Worm (Caenorhabditis elegans) whole organism, midembryonic: Measurements from ENCODE around the gene ZC404.16.

ENCODE experiments used
- T22C8.4 ChIP-seq: fragments of 200-800 bp; sonication (Bioruptor generic); IDR thresholded peaks from 2 replicates; pipeline ENCODE4 v1.3.6; 2022; ENCODE audit warnings: missing genetic modification characterization, missing compliant biosample characterization
- cog-1 ChIP-seq: sonication (generic microtip); optimal IDR thresholded peaks from 2 replicates; lab custom pipeline; 2016; ENCODE audit warnings: missing genetic modification characterization, missing compliant biosample characterization
- flt-1 ChIP-seq: fragments of 200-800 bp; sonication (Bioruptor generic); IDR thresholded peaks from 2 replicates; pipeline ENCODE4 v1.3.6; 2022; ENCODE audit warnings: missing genetic modification characterization, missing compliant biosample characterization
- klf-2 ChIP-seq: fragments of 200-800 bp; sonication (Bioruptor generic); conservative IDR thresholded peaks from 2 replicates; pipeline ENCODE4 v1.3.6; 2022; ENCODE audit warnings: missing genetic modification reagents, missing genetic modification characterization, missing compliant biosample characterization
- med-1 ChIP-seq: sonication (generic microtip); optimal IDR thresholded peaks from 2 replicates; lab custom pipeline; 2017; ENCODE audit warnings: missing genetic modification characterization, mild to moderate bottlenecking, missing compliant biosample characterization, antibody characterized with exemption, missing genetic modification reagents; ENCODE audit not compliant: insufficient read depth
- ref-1 ChIP-seq: fragments of 200-800 bp; sonication (Bioruptor generic); conservative IDR thresholded peaks from 2 replicates; pipeline ENCODE4 v1.3.6; 2022; ENCODE audit warnings: missing genetic modification reagents, missing genetic modification characterization, missing compliant biosample characterization
- tab-1 ChIP-seq: fragments of 200-800 bp; sonication (Bioruptor generic); IDR thresholded peaks from 2 replicates; pipeline ENCODE4 v1.3.6; 2022; ENCODE audit warnings: missing genetic modification characterization, missing compliant biosample characterization
- ztf-23 ChIP-seq: fragments of 200-800 bp; sonication (Bioruptor generic); IDR thresholded peaks from 2 replicates; pipeline ENCODE4 v1.3.6; 2022; ENCODE audit warnings: missing genetic modification reagents, missing genetic modification characterization, missing compliant biosample characterization
- ztf-29 ChIP-seq: fragments of 200-800 bp; sonication (Bioruptor generic); IDR thresholded peaks from 2 replicates; pipeline ENCODE4 v1.3.6; 2022; ENCODE audit warnings: missing genetic modification reagents, missing genetic modification characterization, missing compliant biosample characterization

Gene ZC404.16

ce11 chrV:6767576-6767975 lies 6.1 kb downstream of the ZC404.16 start:
- no peak for TF ChIP-seq ref-1 (GFP tag; lab: Robert Waterston, UW)
- no peak for TF ChIP-seq ztf-29 (GFP tag; lab: Robert Waterston, UW)
- no peak for TF ChIP-seq flt-1 (GFP tag; lab: Robert Waterston, UW)
- no peak for TF ChIP-seq cog-1 (tag; lab: Kevin White, UChicago)
- no peak for TF ChIP-seq ztf-23 (GFP tag; lab: Robert Waterston, UW)
- TF ChIP-seq klf-2 (GFP tag; lab: Robert Waterston, UW) = no peak
- no peak for TF ChIP-seq T22C8.4 (GFP tag; lab: Robert Waterston, UW)
- TF ChIP-seq med-1 = no peak
- no peak for TF ChIP-seq tab-1

ce11 chrV:6764972-6765371 lies 8.7 kb downstream of the ZC404.16 start, which contains the start of gene bbs-8:
Gene bbs-8 (minus strand): TSS chrV:6765072.
- TF ChIP-seq ztf-23 (GFP tag; lab: Robert Waterston, UW) (0 out of 2 replicates have a peak, but pooled peaks have one; percentile 2), flt-1 (GFP tag; lab: Robert Waterston, UW) (no peak)

DNA sequence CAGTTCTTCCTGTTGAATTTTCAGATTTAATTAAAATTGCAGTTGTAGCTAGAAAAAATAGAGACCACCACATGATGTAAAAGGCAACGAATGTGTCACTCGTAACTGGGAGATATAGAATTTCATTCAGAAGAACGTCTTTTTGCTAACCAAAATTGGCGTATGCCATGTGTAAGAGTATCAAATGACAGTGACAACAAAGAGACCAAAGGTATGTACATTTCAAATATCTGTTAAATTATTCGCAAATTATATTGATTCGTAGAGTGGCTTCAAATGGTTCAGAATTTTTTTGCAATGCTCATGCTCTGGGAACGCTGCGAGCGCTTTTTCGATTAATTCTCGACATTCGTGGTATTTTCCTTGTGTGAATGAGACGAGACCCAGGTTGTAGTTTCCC lies 11.3 kb downstream of the ZC404.16 start, which contains the start of gene T25F10.4:
Gene T25F10.4 (minus strand): TSS at position 101 of the 400 bp plus-strand sequence.
- no peak for TF ChIP-seq ref-1 (GFP tag; lab: Robert Waterston, UW)
- no peak for TF ChIP-seq T22C8.4 (GFP tag; lab: Robert Waterston, UW)
- TF ChIP-seq ztf-23 (GFP tag; lab: Robert Waterston, UW) = no peak
- TF ChIP-seq med-1 = no peak
- TF ChIP-seq ztf-29 (GFP tag; lab: Robert Waterston, UW) = no peak
- no peak for TF ChIP-seq flt-1 (GFP tag; lab: Robert Waterston, UW)
- TF ChIP-seq tab-1 = no peak

ce11 chrV:6758017-6758416 lies 15.6 kb downstream of the ZC404.16 start, which contains the start of gene dbl-1:
Gene dbl-1 (plus strand): TSS chrV:6758135.
- TF ChIP-seq ref-1 (GFP tag; lab: Robert Waterston, UW) (no peak), cog-1 (tag; lab: Kevin White, UChicago) (no peak), ztf-29 (GFP tag; lab: Robert Waterston, UW) (no peak), flt-1 (GFP tag; lab: Robert Waterston, UW) (no peak), klf-2 (GFP tag; lab: Robert Waterston, UW) (no peak), ztf-23 (GFP tag; lab: Robert Waterston, UW) (no peak), T22C8.4 (GFP tag; lab: Robert Waterston, UW) (no peak), tab-1 (no peak), med-1 (no peak)

DNA sequence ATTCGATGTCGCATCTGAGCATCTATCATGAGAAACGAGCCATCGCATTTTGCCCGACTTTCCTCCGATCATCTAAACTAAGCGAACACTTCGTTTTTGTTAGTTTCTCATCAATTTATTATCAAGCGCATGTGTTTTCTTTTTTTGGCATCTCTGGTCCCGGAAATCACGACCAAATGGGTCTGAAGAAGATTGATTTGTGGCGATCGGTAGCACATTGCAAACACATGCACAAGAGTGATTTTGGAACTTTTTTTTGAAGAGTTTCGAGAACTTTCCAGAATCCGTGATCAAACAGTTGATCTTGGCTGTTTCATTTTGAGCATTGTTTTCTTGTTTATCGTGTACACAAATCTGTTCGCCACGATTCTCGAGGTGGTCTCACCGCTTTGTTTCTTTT lies 20.4 kb downstream of the ZC404.16 start:
- no peak for TF ChIP-seq T22C8.4 (GFP tag; lab: Robert Waterston, UW)
- TF ChIP-seq ztf-29 (GFP tag; lab: Robert Waterston, UW) = no peak
- no peak for TF ChIP-seq ztf-23 (GFP tag; lab: Robert Waterston, UW)
- TF ChIP-seq tab-1 = no peak
- no peak for TF ChIP-seq cog-1 (tag; lab: Kevin White, UChicago)
- no peak for TF ChIP-seq ref-1 (GFP tag; lab: Robert Waterston, UW)
- no peak for TF ChIP-seq med-1
- no peak for TF ChIP-seq klf-2 (GFP tag; lab: Robert Waterston, UW)
- TF ChIP-seq flt-1 (GFP tag; lab: Robert Waterston, UW) = no peak

- TF ChIP-seq klf-2 (GFP tag; lab: Robert Waterston, UW) (0 out of 2 replicates have a peak, but pooled peaks have one; percentile 16), med-1 (no peak)
These were observed 22.0 kb downstream of the ZC404.16 start for ce11 chrV:6751493-6752100.

ce11 chrV:6744774-6745173 lies 28.9 kb downstream of the ZC404.16 start, which contains the start of gene T25F10.3:
Gene T25F10.3 (plus strand): TSS chrV:6745081.
- TF ChIP-seq med-1 = no peak
- no peak for TF ChIP-seq klf-2 (GFP tag; lab: Robert Waterston, UW)
- no peak for TF ChIP-seq ztf-29 (GFP tag; lab: Robert Waterston, UW)
- no peak for TF ChIP-seq T22C8.4 (GFP tag; lab: Robert Waterston, UW)
- TF ChIP-seq tab-1 = no peak
- TF ChIP-seq ztf-23 (GFP tag; lab: Robert Waterston, UW) = no peak
- no peak for TF ChIP-seq flt-1 (GFP tag; lab: Robert Waterston, UW)
- no peak for TF ChIP-seq cog-1 (tag; lab: Kevin White, UChicago)
- TF ChIP-seq ref-1 (GFP tag; lab: Robert Waterston, UW) = no peak

ce11 chrV:6736877-6737276 lies 36.8 kb downstream of the ZC404.16 start:
- TF ChIP-seq ref-1 (GFP tag; lab: Robert Waterston, UW) (no peak), klf-2 (GFP tag; lab: Robert Waterston, UW) (no peak), ztf-23 (GFP tag; lab: Robert Waterston, UW) (no peak), med-1 (no peak), cog-1 (tag; lab: Kevin White, UChicago) (no peak), T22C8.4 (GFP tag; lab: Robert Waterston, UW) (no peak), ztf-29 (GFP tag; lab: Robert Waterston, UW) (no peak), flt-1 (GFP tag; lab: Robert Waterston, UW) (no peak), tab-1 (no peak)

ce11 chrV:6736108-6736507 lies 37.5 kb downstream of the ZC404.16 start:
- no peak for TF ChIP-seq med-1
- no peak for TF ChIP-seq flt-1 (GFP tag; lab: Robert Waterston, UW)
- TF ChIP-seq T22C8.4 (GFP tag; lab: Robert Waterston, UW) = no peak
- no peak for TF ChIP-seq cog-1 (tag; lab: Kevin White, UChicago)
- no peak for TF ChIP-seq ztf-29 (GFP tag; lab: Robert Waterston, UW)
- TF ChIP-seq ztf-23 (GFP tag; lab: Robert Waterston, UW) = no peak
- no peak for TF ChIP-seq tab-1
- no peak for TF ChIP-seq klf-2 (GFP tag; lab: Robert Waterston, UW)
- TF ChIP-seq ref-1 (GFP tag; lab: Robert Waterston, UW) = no peak

DNA sequence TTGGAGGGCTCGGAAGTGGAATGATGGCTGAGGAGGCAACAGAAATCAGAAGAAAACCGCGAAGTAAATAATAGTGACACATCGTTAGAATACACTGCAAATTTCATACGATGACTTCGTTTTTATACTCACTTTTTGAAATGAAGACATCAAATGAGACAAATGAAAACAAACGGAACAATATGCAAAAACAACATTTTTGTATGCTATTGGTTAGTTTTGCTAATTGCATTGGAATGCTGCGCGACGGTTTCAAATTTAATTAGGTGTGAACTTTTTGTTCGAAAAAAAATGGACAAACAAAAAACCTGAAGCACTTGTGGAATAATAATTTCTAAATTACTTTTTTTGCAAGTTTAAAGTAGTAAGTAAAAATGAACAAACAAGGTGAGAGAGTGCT lies 40.6 kb downstream of the ZC404.16 start, which contains the start of gene grl-8:
Gene grl-8 (minus strand): TSS at position 101 of the 400 bp plus-strand sequence.
- no peak for TF ChIP-seq ref-1 (GFP tag; lab: Robert Waterston, UW)
- TF ChIP-seq klf-2 (GFP tag; lab: Robert Waterston, UW) = no peak
- TF ChIP-seq tab-1 = no peak
- TF ChIP-seq med-1 = no peak
- no peak for TF ChIP-seq cog-1 (tag; lab: Kevin White, UChicago)
- no peak for TF ChIP-seq ztf-23 (GFP tag; lab: Robert Waterston, UW)
- TF ChIP-seq flt-1 (GFP tag; lab: Robert Waterston, UW) = no peak
- no peak for TF ChIP-seq T22C8.4 (GFP tag; lab: Robert Waterston, UW)
- TF ChIP-seq ztf-29 (GFP tag; lab: Robert Waterston, UW) = no peak
